Fruit fly (Drosophila melanogaster) whole organism, wandering third instar larva: ENCODE results near the gene Atg5.

Source experiments
- Abd-B ChIP-seq: fragments of >200 bp; optimal IDR thresholded peaks from 2 replicates; lab custom pipeline; 2017; ENCODE audit warnings: missing biosample characterization, missing genetic modification characterization
- br ChIP-seq: fragments of 200-800 bp; sonication (Bioruptor generic); optimal IDR thresholded peaks from 2 replicates; lab custom pipeline; 2016; ENCODE audit warnings: missing biosample characterization, missing genetic modification characterization
- dmrt93B ChIP-seq: fragments of 200-800 bp; sonication (Bioruptor generic); optimal IDR thresholded peaks from 2 replicates; lab custom pipeline; 2018; ENCODE audit warnings: missing biosample characterization, mild to moderate bottlenecking, missing genetic modification characterization
- lola ChIP-seq: fragments of >200 bp; optimal IDR thresholded peaks from 2 replicates; lab custom pipeline; 2017; ENCODE audit warnings: missing biosample characterization, missing genetic modification characterization
- tai ChIP-seq: sonication (Bioruptor generic); optimal IDR thresholded peaks from 2 replicates; lab custom pipeline; 2016; ENCODE audit warnings: missing biosample characterization, missing genetic modification characterization
- usp ChIP-seq: fragments of >200 bp; optimal IDR thresholded peaks from 2 replicates; lab custom pipeline; 2017; ENCODE audit warnings: missing biosample characterization, missing genetic modification characterization

- no peak for TF ChIP-seq dmrt93B (GFP tag; lab: Kevin White, UChicago)
- TF ChIP-seq tai (GFP tag; lab: Kevin White, UChicago), result no peak
- TF ChIP-seq usp (GFP tag; lab: Kevin White, UChicago), result no peak
- TF ChIP-seq lola (GFP tag; lab: Kevin White, UChicago), result no peak
- no peak for TF ChIP-seq br (GFP tag; lab: Kevin White, UChicago)
- TF ChIP-seq Abd-B (GFP tag; lab: Kevin White, UChicago), result no peak
Measured at dm6 chrX:7332493-7332892, 8.9 kb upstream of the Atg5 start.
